Fruit fly (Drosophila melanogaster) whole organism, adult: ENCODE results near the gene Chs2.

Experiments used
- CG11617 ChIP-seq: fragments of 200-800 bp; sonication (Bioruptor generic); optimal IDR thresholded peaks from 2 replicates; lab custom pipeline; 2017; ENCODE audit warnings: mild to moderate bottlenecking, missing biosample characterization, missing genetic modification reagents, missing genetic modification characterization
- CG12768 ChIP-seq: fragments of 200-800 bp; sonication (Bioruptor generic); optimal IDR thresholded peaks from 2 replicates; lab custom pipeline; 2017; ENCODE audit warnings: missing biosample characterization, missing genetic modification characterization, mild to moderate bottlenecking, moderate library complexity, missing genetic modification reagents
- CG14711 ChIP-seq: fragments of 200-800 bp; sonication (Bioruptor generic); optimal IDR thresholded peaks from 2 replicates; lab custom pipeline; 2018; ENCODE audit warnings: missing biosample characterization, mild to moderate bottlenecking, missing genetic modification characterization, moderate library complexity
- CG1620 ChIP-seq: fragments of 200-800 bp; sonication (Bioruptor generic); optimal IDR thresholded peaks from 2 replicates; lab custom pipeline; 2016; ENCODE audit warnings: missing biosample characterization, missing genetic modification characterization
- CG33017 ChIP-seq: fragments of 200-800 bp; sonication (Bioruptor generic); optimal IDR thresholded peaks from 2 replicates; lab custom pipeline; 2018; ENCODE audit warnings: missing biosample characterization, mild to moderate bottlenecking, missing genetic modification characterization, moderate library complexity
- CG5204 ChIP-seq: fragments of 200-800 bp; sonication (Bioruptor generic); optimal IDR thresholded peaks from 2 replicates; lab custom pipeline; 2016; ENCODE audit warnings: missing biosample characterization, missing genetic modification characterization
- CG7045 ChIP-seq: fragments of 200-800 bp; sonication (Bioruptor generic); optimal IDR thresholded peaks from 2 replicates; lab custom pipeline; 2017; ENCODE audit warnings: missing biosample characterization, mild to moderate bottlenecking, missing genetic modification characterization
- CG7101 ChIP-seq: fragments of 200-800 bp; sonication (Bioruptor generic); optimal IDR thresholded peaks from 2 replicates; lab custom pipeline; 2018; ENCODE audit warnings: missing biosample characterization, mild to moderate bottlenecking, missing genetic modification characterization, moderate library complexity
- Clk ChIP-seq: fragments of 200-800 bp; sonication (Bioruptor generic); optimal IDR thresholded peaks from 2 replicates; lab custom pipeline; 2017; ENCODE audit warnings: missing biosample characterization, missing genetic modification characterization
- Crg-1 ChIP-seq: fragments of 200-800 bp; sonication (Bioruptor generic); optimal IDR thresholded peaks from 2 replicates; lab custom pipeline; 2016; ENCODE audit warnings: missing biosample characterization, missing genetic modification characterization
- Hr96 ChIP-seq: fragments of 200-800 bp; sonication (Bioruptor generic); optimal IDR thresholded peaks from 2 replicates; lab custom pipeline; 2016; ENCODE audit warnings: missing biosample characterization, missing genetic modification characterization
- Mnt ChIP-seq: fragments of 200-800 bp; sonication (Bioruptor generic); optimal IDR thresholded peaks from 2 replicates; lab custom pipeline; 2016; ENCODE audit warnings: missing biosample characterization, mild to moderate bottlenecking, missing genetic modification characterization
- bab1 ChIP-seq: fragments of 200-800 bp; sonication (Bioruptor generic); optimal IDR thresholded peaks from 3 replicates; lab custom pipeline; 2019; ENCODE audit warnings: missing biosample characterization, mild to moderate bottlenecking, missing genetic modification characterization, moderate library complexity
- cic ChIP-seq: fragments of 200-800 bp; sonication (Bioruptor generic); optimal IDR thresholded peaks from 2 replicates; lab custom pipeline; 2017; ENCODE audit warnings: missing biosample characterization, mild to moderate bottlenecking, missing genetic modification characterization, moderate library complexity
- cnc ChIP-seq, 2 experiments: fragments of >200 bp; optimal IDR thresholded peaks; 2 replicates each; lab custom pipeline; 2017
- kay ChIP-seq: fragments of 200-800 bp; sonication (Bioruptor generic); peaks from one replicate; lab custom pipeline; 2016; ENCODE audit warnings: missing biosample characterization, missing genetic modification characterization, borderline replicate concordance
- ovo ChIP-seq: fragments of 200-800 bp; sonication (Bioruptor generic); optimal IDR thresholded peaks from 2 replicates; lab custom pipeline; 2016; ENCODE audit warnings: missing biosample characterization, missing genetic modification characterization
- pad ChIP-seq: fragments of 200-800 bp; sonication (Bioruptor generic); optimal IDR thresholded peaks from 3 replicates; lab custom pipeline; 2017; ENCODE audit warnings: missing biosample characterization, missing genetic modification characterization, mild to moderate bottlenecking, moderate library complexity, missing genetic modification reagents
- tj ChIP-seq: fragments of 200-800 bp; sonication (Bioruptor generic); optimal IDR thresholded peaks from 3 replicates; lab custom pipeline; 2017; ENCODE audit warnings: missing biosample characterization, mild to moderate bottlenecking, missing genetic modification characterization, moderate library complexity
- toe ChIP-seq: fragments of 200-800 bp; sonication (Bioruptor generic); optimal IDR thresholded peaks from 2 replicates; lab custom pipeline; 2016; ENCODE audit warnings: missing biosample characterization, missing genetic modification characterization

The Chs2 gene

DNA sequence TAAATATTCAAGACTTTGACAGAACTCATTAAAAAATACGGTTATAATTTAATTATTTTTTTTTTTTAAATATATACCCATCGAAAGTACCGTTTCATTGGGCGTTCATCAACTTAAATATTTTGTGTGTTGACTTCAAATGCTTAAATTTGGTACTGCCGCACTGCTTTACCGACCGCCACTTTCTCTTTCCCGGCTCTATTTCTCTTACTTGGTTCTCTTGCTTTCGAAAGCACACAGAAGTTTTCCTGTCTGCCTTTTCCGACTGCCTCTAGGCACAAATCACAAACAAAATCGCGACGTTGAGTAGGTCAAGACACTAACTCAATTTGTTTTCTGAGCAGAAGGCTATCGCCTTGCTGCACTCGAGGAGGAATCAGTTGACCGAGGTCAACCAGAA, 31.8 kb downstream of the Chs2 start:
- TF ChIP-seq ovo (GFP tag; lab: Kevin White, UChicago): no peak
- TF ChIP-seq bab1: no peak
- no peak for TF ChIP-seq CG7045 (GFP tag; lab: Kevin White, UChicago)
- TF ChIP-seq cnc (optimal IDR thresholded peaks at IDR 0.05; lab: Kevin White, UChicago): no peak
- TF ChIP-seq Crg-1 (GFP tag; lab: Kevin White, UChicago): no peak
- no peak for TF ChIP-seq Mnt (GFP tag; lab: Kevin White, UChicago)
- TF ChIP-seq Hr96 (GFP tag; lab: Kevin White, UChicago): no peak
- TF ChIP-seq CG14711: no peak
- TF ChIP-seq CG1620: no peak
- no peak for TF ChIP-seq kay (GFP tag; lab: Kevin White, UChicago)
- TF ChIP-seq CG11617 (GFP tag; lab: Kevin White, UChicago): no peak
- no peak for TF ChIP-seq CG33017
- TF ChIP-seq CG12768: no peak
- TF ChIP-seq pad: no peak
- no peak for TF ChIP-seq CG7101
- TF ChIP-seq Clk (GFP tag; lab: Kevin White, UChicago): no peak
- TF ChIP-seq toe: no peak
- no peak for TF ChIP-seq cic (GFP tag; lab: Kevin White, UChicago)
- no peak for TF ChIP-seq tj (GFP tag; lab: Kevin White, UChicago)
- TF ChIP-seq CG5204 (GFP tag; lab: Kevin White, UChicago): no peak

DNA sequence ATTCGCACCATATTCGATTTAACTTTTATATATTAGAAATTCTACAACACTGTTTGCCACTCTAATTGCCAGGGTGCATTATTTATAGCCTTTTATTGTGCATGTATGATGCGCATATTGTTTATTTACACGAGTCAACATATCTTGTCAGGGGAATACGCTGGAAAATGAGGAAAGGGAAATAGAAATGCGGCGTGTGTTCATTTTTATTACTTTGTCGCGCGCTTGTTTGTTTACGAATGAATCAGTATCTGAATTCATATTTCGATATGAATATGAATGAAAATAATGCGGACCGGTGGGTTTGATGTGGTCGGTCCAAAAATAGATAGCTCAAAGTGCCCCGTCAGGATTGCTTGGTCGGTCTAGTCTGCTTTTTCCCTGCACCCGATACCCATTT, 43.9 kb downstream of the Chs2 start:
- TF ChIP-seq tj (GFP tag; lab: Kevin White, UChicago): no peak
- no peak for TF ChIP-seq toe
- TF ChIP-seq Mnt (GFP tag; lab: Kevin White, UChicago): no peak
- no peak for TF ChIP-seq CG7101
- TF ChIP-seq bab1: no peak
- TF ChIP-seq CG14711: no peak
- TF ChIP-seq pad: no peak
- no peak for TF ChIP-seq CG1620
- TF ChIP-seq Clk (GFP tag; lab: Kevin White, UChicago): no peak
- no peak for TF ChIP-seq Crg-1 (GFP tag; lab: Kevin White, UChicago)
- no peak for TF ChIP-seq CG11617 (GFP tag; lab: Kevin White, UChicago)
- TF ChIP-seq Hr96 (GFP tag; lab: Kevin White, UChicago): no peak
